Fruit fly (Drosophila melanogaster): ENCODE data around the gene cib.

Gene cib

dm6 chrX:4100824-4101368, 5.0 kb upstream of the cib start, which contains the start of the genes Cmtr1 and CG15375 (continued):
- TF ChIP-seq bsh (GFP tag; optimal IDR thresholded peaks at IDR 0.05) (no peak), CG4360 (GFP tag; IDR thresholded peaks at IDR 0.05) (no peak), sens-2 (GFP tag; IDR thresholded peaks at IDR 0.05) (no peak), CG11695 (GFP tag; IDR thresholded peaks at IDR 0.05) (no peak), CG4854 (GFP tag; optimal IDR thresholded peaks at IDR 0.05) (no peak), NC2β (GFP tag; optimal IDR thresholded peaks at IDR 0.05) (no peak), CG1233 (GFP tag; optimal IDR thresholded peaks at IDR 0.05) (no peak), amos (GFP tag; IDR thresholded peaks at IDR 0.05; ENCODE audit: partially characterized antibody) (peak; percentile 85), zfh1 (GFP tag; IDR thresholded peaks at IDR 0.05) (no peak), Hmr (GFP tag; optimal IDR thresholded peaks at IDR 0.05) (no peak), dysf (GFP tag; IDR thresholded peaks at IDR 0.05) (no peak), NfI (GFP tag; optimal IDR thresholded peaks at IDR 0.05) (no peak), CG10654 (GFP tag; optimal IDR thresholded peaks at IDR 0.05) (no peak), CG18011 (GFP tag; optimal IDR thresholded peaks at IDR 0.05) (no peak), fd102C (GFP tag; optimal IDR thresholded peaks at IDR 0.05) (no peak), cas (GFP tag; IDR thresholded peaks at IDR 0.05) (no peak), Oli (tag; optimal IDR thresholded peaks at IDR 0.05) (no peak), slbo (GFP tag; IDR thresholded peaks at IDR 0.05) (no peak), ewg (GFP tag; optimal IDR thresholded peaks at IDR 0.05) (no peak), Stat92E (GFP tag; optimal IDR thresholded peaks at IDR 0.05) (no peak), CG15479 (GFP tag; optimal IDR thresholded peaks at IDR 0.05) (no peak), CG6765 (GFP tag; optimal IDR thresholded peaks at IDR 0.05) (no peak), Side (GFP tag; optimal IDR thresholded peaks at IDR 0.05) (no peak), CG2678 (tag; optimal IDR thresholded peaks at IDR 0.05) (no peak), MBD-R2 (GFP tag; IDR thresholded peaks at IDR 0.05) (peak; percentile 63), CG32772 (GFP tag; IDR thresholded peaks at IDR 0.05) (no peak), Xbp1 (GFP tag; optimal IDR thresholded peaks at IDR 0.05) (no peak), PHDP (tag; optimal IDR thresholded peaks at IDR 0.05) (no peak), D19B (GFP tag; optimal IDR thresholded peaks at IDR 0.05) (no peak), sisA (GFP tag; IDR thresholded peaks at IDR 0.05) (no peak), lbe (GFP tag; optimal IDR thresholded peaks at IDR 0.05) (no peak), run (tag; optimal IDR thresholded peaks at IDR 0.05) (no peak), h (optimal IDR thresholded peaks at IDR 0.05) (no peak), D19A (tag; optimal IDR thresholded peaks at IDR 0.05) (no peak), Bdp1 (GFP tag; optimal IDR thresholded peaks at IDR 0.05) (no peak), Mes4 (GFP tag; optimal IDR thresholded peaks at IDR 0.05) (no peak), Tbp (GFP tag; optimal IDR thresholded peaks at IDR 0.05) (no peak), gce (GFP tag; IDR thresholded peaks at IDR 0.05) (no peak), CG7839 (tag; optimal IDR thresholded peaks at IDR 0.05) (no peak), da (GFP tag; optimal IDR thresholded peaks at IDR 0.05) (no peak), CG6272 (GFP tag; IDR thresholded peaks at IDR 0.05) (no peak), Asciz (GFP tag; optimal IDR thresholded peaks at IDR 0.05) (no peak), yki (optimal IDR thresholded peaks at IDR 0.05) (no peak), CG4424 (GFP tag; optimal IDR thresholded peaks at IDR 0.05) (no peak), vfl (GFP tag; optimal IDR thresholded peaks at IDR 0.05) (no peak), Hand (GFP tag; optimal IDR thresholded peaks at IDR 0.05) (no peak), Lim3 (GFP tag; IDR thresholded peaks at IDR 0.05) (no peak), ci (GFP tag; IDR thresholded peaks at IDR 0.05) (no peak), CG8290 (GFP tag; optimal IDR thresholded peaks at IDR 0.05) (no peak), CG8290 (tag; optimal IDR thresholded peaks at IDR 0.05) (no peak), Gsc (GFP tag; IDR thresholded peaks at IDR 0.05) (no peak), CG31388 (GFP tag; optimal IDR thresholded peaks at IDR 0.05) (no peak), Nf-YA (GFP tag; IDR thresholded peaks at IDR 0.05) (no peak)
